Fruit fly (Drosophila melanogaster): ENCODE results near the gene CG5790.

DNA sequence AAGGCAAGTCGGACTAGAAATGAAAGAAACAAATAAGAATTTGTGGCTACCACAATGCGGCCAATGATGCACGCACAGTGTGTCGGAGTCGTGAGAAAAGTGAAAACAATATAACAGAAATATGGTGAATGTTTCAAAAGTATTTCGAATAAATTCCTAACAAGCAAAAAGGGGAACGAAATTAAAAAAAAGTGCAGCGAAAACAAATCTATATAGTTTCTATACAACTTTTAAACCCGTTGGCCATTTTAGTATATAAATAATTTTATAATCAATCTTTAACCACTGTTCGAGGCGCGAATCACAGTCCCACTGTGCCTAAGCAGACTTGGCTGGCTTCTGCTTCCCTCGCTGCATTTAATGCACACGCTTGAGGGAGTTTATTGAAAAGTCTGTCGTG is 50.6 kb downstream of the CG5790 start:
- TF ChIP-seq OdsH (GFP tag; optimal IDR thresholded peaks at IDR 0.05) = peak; percentile 14
- no peak for TF ChIP-seq usp (GFP tag; optimal IDR thresholded peaks at IDR 0.05)
- TF ChIP-seq sv (GFP tag; optimal IDR thresholded peaks at IDR 0.05) = no peak
- TF ChIP-seq psq (GFP tag; optimal IDR thresholded peaks at IDR 0.05) = peak; percentile 4
- peak; percentile 6 for TF ChIP-seq ey (GFP tag; optimal IDR thresholded peaks at IDR 0.05)
- no peak for TF ChIP-seq Abd-B (GFP tag; optimal IDR thresholded peaks at IDR 0.05)
- TF ChIP-seq h (GFP tag; optimal IDR thresholded peaks at IDR 0.05) = peak; percentile 19
- no peak for TF ChIP-seq Rel (GFP tag; optimal IDR thresholded peaks at IDR 0.05)
- no peak for TF ChIP-seq Rel (tag; optimal IDR thresholded peaks at IDR 0.05)
- no peak for TF ChIP-seq dsf (GFP tag; optimal IDR thresholded peaks at IDR 0.05; ENCODE audit: borderline replicate concordance)
- no peak for TF ChIP-seq Hr78 (GFP tag; optimal IDR thresholded peaks at IDR 0.05)
- TF ChIP-seq dmrt93B (GFP tag; optimal IDR thresholded peaks at IDR 0.05) = no peak

Measured in whole organism, wandering third instar larva.